Worm (Caenorhabditis elegans): ENCODE measurements around the gene gln-3.

gln-3 gene

ce11 chrIV:16170606-16171033 lies at the start of gene gln-3:
gln-3 (minus strand) TSS chrIV:16170678.
- no peak for TF ChIP-seq ref-1 (GFP tag; conservative IDR thresholded peaks at IDR 0.05)
- TF ChIP-seq ztf-23 (GFP tag; IDR thresholded peaks at IDR 0.05), result peak; percentile 31; the same call in 1 of the 2 replicates

- TF ChIP-seq ref-1 (GFP tag; conservative IDR thresholded peaks at IDR 0.05) (no peak), med-1 (GFP tag; optimal IDR thresholded peaks at IDR 0.05; ENCODE audit: insufficient read depth) (no peak), tab-1 (GFP tag; IDR thresholded peaks at IDR 0.05) (no peak), T22C8.4 (GFP tag; IDR thresholded peaks at IDR 0.05) (no peak), flt-1 (GFP tag; IDR thresholded peaks at IDR 0.05) (no peak), cog-1 (tag; optimal IDR thresholded peaks at IDR 0.05) (no peak)
Observed at ce11 chrIV:16216165-16216564, 45.7 kb upstream of the gln-3 start.

- TF ChIP-seq med-1 (GFP tag; optimal IDR thresholded peaks at IDR 0.05; ENCODE audit: insufficient read depth), result no peak
- TF ChIP-seq tab-1 (GFP tag; IDR thresholded peaks at IDR 0.05), result no peak
- TF ChIP-seq cog-1 (tag; optimal IDR thresholded peaks at IDR 0.05), result no peak
Observed at ce11 chrIV:16210913-16211312, 40.4 kb upstream of the gln-3 start, which contains the start of gene H25K10.2. H25K10.2 (minus strand) TSS chrIV:16211013.

- TF ChIP-seq ztf-29 (GFP tag; IDR thresholded peaks at IDR 0.05), result no peak
- TF ChIP-seq ztf-23 (GFP tag; IDR thresholded peaks at IDR 0.05), result no peak
- no peak for TF ChIP-seq med-1 (GFP tag; optimal IDR thresholded peaks at IDR 0.05; ENCODE audit: insufficient read depth)
- no peak for TF ChIP-seq tab-1 (GFP tag; IDR thresholded peaks at IDR 0.05)
- no peak for TF ChIP-seq ref-1 (GFP tag; conservative IDR thresholded peaks at IDR 0.05)
- TF ChIP-seq flt-1 (GFP tag; IDR thresholded peaks at IDR 0.05), result no peak
- TF ChIP-seq klf-2 (GFP tag; conservative IDR thresholded peaks at IDR 0.05), result no peak
- TF ChIP-seq cog-1 (tag; optimal IDR thresholded peaks at IDR 0.05), result no peak
- no peak for TF ChIP-seq T22C8.4 (GFP tag; IDR thresholded peaks at IDR 0.05)
Observed at ce11 chrIV:16203373-16203772, 32.9 kb upstream of the gln-3 start.

ce11 chrIV:16202074-16202473 lies 31.6 kb upstream of the gln-3 start, which contains the start of gene H25K10.1:
H25K10.1 (plus strand) TSS chrIV:16202374.
- TF ChIP-seq klf-2 (GFP tag; conservative IDR thresholded peaks at IDR 0.05) (no peak), tab-1 (GFP tag; IDR thresholded peaks at IDR 0.05) (no peak), med-1 (GFP tag; optimal IDR thresholded peaks at IDR 0.05; ENCODE audit: insufficient read depth) (no peak), ref-1 (GFP tag; conservative IDR thresholded peaks at IDR 0.05) (no peak), ztf-23 (GFP tag; IDR thresholded peaks at IDR 0.05) (no peak), flt-1 (GFP tag; IDR thresholded peaks at IDR 0.05) (no peak), ztf-29 (GFP tag; IDR thresholded peaks at IDR 0.05) (no peak), T22C8.4 (GFP tag; IDR thresholded peaks at IDR 0.05) (no peak), cog-1 (tag; optimal IDR thresholded peaks at IDR 0.05) (no peak)

- no peak for TF ChIP-seq klf-2 (GFP tag; conservative IDR thresholded peaks at IDR 0.05)
- TF ChIP-seq flt-1 (GFP tag; IDR thresholded peaks at IDR 0.05), result no peak
- TF ChIP-seq cog-1 (tag; optimal IDR thresholded peaks at IDR 0.05), result no peak
- TF ChIP-seq ref-1 (GFP tag; conservative IDR thresholded peaks at IDR 0.05), result no peak
- no peak for TF ChIP-seq T22C8.4 (GFP tag; IDR thresholded peaks at IDR 0.05)
Observed at ce11 chrIV:16199831-16200230, 29.4 kb upstream of the gln-3 start.

ce11 chrIV:16196717-16197116 lies 26.2 kb upstream of the gln-3 start, which contains the start of gene Y7A9A.1:
Y7A9A.1 (plus strand) TSS chrIV:16197017.
- TF ChIP-seq cog-1 (tag; optimal IDR thresholded peaks at IDR 0.05) (no peak), med-1 (GFP tag; optimal IDR thresholded peaks at IDR 0.05; ENCODE audit: insufficient read depth) (no peak), T22C8.4 (GFP tag; IDR thresholded peaks at IDR 0.05) (no peak), ztf-23 (GFP tag; IDR thresholded peaks at IDR 0.05) (no peak), klf-2 (GFP tag; conservative IDR thresholded peaks at IDR 0.05) (no peak), ref-1 (GFP tag; conservative IDR thresholded peaks at IDR 0.05) (no peak), ztf-29 (GFP tag; IDR thresholded peaks at IDR 0.05) (no peak)

ce11 chrIV:16192754-16193153 lies 22.3 kb upstream of the gln-3 start:
- TF ChIP-seq tab-1 (GFP tag; IDR thresholded peaks at IDR 0.05) (no peak), cog-1 (tag; optimal IDR thresholded peaks at IDR 0.05) (no peak), T22C8.4 (GFP tag; IDR thresholded peaks at IDR 0.05) (no peak)

- no peak for TF ChIP-seq T22C8.4 (GFP tag; IDR thresholded peaks at IDR 0.05)
- TF ChIP-seq klf-2 (GFP tag; conservative IDR thresholded peaks at IDR 0.05), result no peak
Observed at ce11 chrIV:16191597-16191996, 21.1 kb upstream of the gln-3 start.

- TF ChIP-seq flt-1 (GFP tag; IDR thresholded peaks at IDR 0.05), result no peak
- TF ChIP-seq med-1 (GFP tag; optimal IDR thresholded peaks at IDR 0.05; ENCODE audit: insufficient read depth), result no peak
- no peak for TF ChIP-seq ztf-23 (GFP tag; IDR thresholded peaks at IDR 0.05)
- TF ChIP-seq klf-2 (GFP tag; conservative IDR thresholded peaks at IDR 0.05), result no peak
- TF ChIP-seq ztf-29 (GFP tag; IDR thresholded peaks at IDR 0.05), result no peak
- no peak for TF ChIP-seq ref-1 (GFP tag; conservative IDR thresholded peaks at IDR 0.05)
- no peak for TF ChIP-seq tab-1 (GFP tag; IDR thresholded peaks at IDR 0.05)
- TF ChIP-seq cog-1 (tag; optimal IDR thresholded peaks at IDR 0.05), result no peak
- no peak for TF ChIP-seq T22C8.4 (GFP tag; IDR thresholded peaks at IDR 0.05)
Observed at ce11 chrIV:16186008-16186407, 15.5 kb upstream of the gln-3 start.

- no peak for TF ChIP-seq ztf-29 (GFP tag; IDR thresholded peaks at IDR 0.05)
- no peak for TF ChIP-seq ref-1 (GFP tag; conservative IDR thresholded peaks at IDR 0.05)
- no peak for TF ChIP-seq flt-1 (GFP tag; IDR thresholded peaks at IDR 0.05)
- TF ChIP-seq ztf-23 (GFP tag; IDR thresholded peaks at IDR 0.05), result no peak
- TF ChIP-seq tab-1 (GFP tag; IDR thresholded peaks at IDR 0.05), result no peak
- TF ChIP-seq klf-2 (GFP tag; conservative IDR thresholded peaks at IDR 0.05), result no peak
- TF ChIP-seq cog-1 (tag; optimal IDR thresholded peaks at IDR 0.05), result no peak
- TF ChIP-seq T22C8.4 (GFP tag; IDR thresholded peaks at IDR 0.05), result no peak
- TF ChIP-seq med-1 (GFP tag; optimal IDR thresholded peaks at IDR 0.05; ENCODE audit: insufficient read depth), result no peak
Observed at ce11 chrIV:16184521-16184920, 14.0 kb upstream of the gln-3 start, which contains the start of gene Y105C5B.1413. Y105C5B.1413 (minus strand) TSS chrIV:16184621.
